Fruit fly (Drosophila melanogaster) whole organism, wandering third instar larva: ENCODE measurements around the gene Rab3GAP1.

Experiments used
- Abd-B ChIP-seq: fragments of >200 bp; optimal IDR thresholded peaks from 2 replicates; lab custom pipeline; 2017; ENCODE audit warnings: missing biosample characterization, missing genetic modification characterization
- CG32264 ChIP-seq: fragments of 200-800 bp; sonication (Bioruptor generic); optimal IDR thresholded peaks from 2 replicates; lab custom pipeline; 2016; ENCODE audit warnings: missing biosample characterization, missing genetic modification characterization
- CrebA ChIP-seq: fragments of 200-800 bp; sonication (Bioruptor generic); optimal IDR thresholded peaks from 2 replicates; lab custom pipeline; 2016; ENCODE audit warnings: missing biosample characterization, mild to moderate bottlenecking, missing genetic modification characterization, borderline replicate concordance
- Dfd ChIP-seq: fragments of >200 bp; optimal IDR thresholded peaks from 2 replicates; lab custom pipeline; 2017; ENCODE audit warnings: missing biosample characterization, missing genetic modification characterization
- Dif ChIP-seq: fragments of 200-275, 200-300 bp; sonication (Bioruptor generic); optimal IDR thresholded peaks from 2 replicates; lab custom pipeline; 2018; ENCODE audit warnings: missing biosample characterization, missing genetic modification characterization; ENCODE audit not compliant: partially characterized antibody
- HLH106 ChIP-seq: fragments of 200-800 bp; optimal IDR thresholded peaks from 3 replicates; lab custom pipeline; 2019; ENCODE audit warnings: missing biosample characterization, mild to moderate bottlenecking, missing genetic modification characterization, moderate library complexity
- Hnf4 ChIP-seq: fragments of 200-800 bp; sonication (Bioruptor generic); optimal IDR thresholded peaks from 2 replicates; lab custom pipeline; 2016; ENCODE audit warnings: missing biosample characterization, mild to moderate bottlenecking, missing genetic modification characterization
- Hr78 ChIP-seq: fragments of >200 bp; optimal IDR thresholded peaks from 2 replicates; lab custom pipeline; 2017; ENCODE audit warnings: missing biosample characterization, missing genetic modification characterization
- Hr83 ChIP-seq: fragments of 200-300 bp; sonication (Bioruptor generic); optimal IDR thresholded peaks from 2 replicates; lab custom pipeline; 2016; ENCODE audit warnings: missing biosample characterization, mild to moderate bottlenecking, missing genetic modification characterization, moderate library complexity; ENCODE audit not compliant: poor library complexity, severe bottlenecking
- Jra ChIP-seq: sonication (Bioruptor generic); optimal IDR thresholded peaks from 2 replicates; lab custom pipeline; 2016; ENCODE audit warnings: missing biosample characterization, missing genetic modification characterization
- Mio ChIP-seq: sonication (Bioruptor generic); optimal IDR thresholded peaks from 2 replicates; lab custom pipeline; 2016; ENCODE audit warnings: missing biosample characterization, missing genetic modification characterization
- Myc ChIP-seq: fragments of >200 bp; optimal IDR thresholded peaks from 2 replicates; lab custom pipeline; 2017
- N ChIP-seq: fragments of >200 bp; optimal IDR thresholded peaks from 2 replicates; lab custom pipeline; 2018; ENCODE audit warnings: missing biosample characterization, missing external identifiers, missing genetic modification characterization
- OdsH ChIP-seq: fragments of 200-800 bp; sonication (Bioruptor generic); optimal IDR thresholded peaks from 2 replicates; lab custom pipeline; 2016; ENCODE audit warnings: missing biosample characterization, mild to moderate bottlenecking, missing genetic modification characterization
- Rel ChIP-seq, 2 experiments: fragments of 200-800 bp; sonication (Bioruptor generic) in 1 of 2; optimal IDR thresholded peaks; 2 replicates in 1 of 2; 3 replicates in 1 of 2; lab custom pipeline; 2016 to 2019; ENCODE audit warnings: mild to moderate bottlenecking in 2 of 2, missing biosample characterization in 2 of 2, missing genetic modification characterization in 2 of 2, moderate library complexity in 1 of 2
- Sp1 ChIP-seq: fragments of 200-800 bp; sonication (Bioruptor generic); optimal IDR thresholded peaks from 3 replicates; lab custom pipeline; 2019; ENCODE audit warnings: missing biosample characterization, mild to moderate bottlenecking, missing genetic modification characterization, moderate library complexity
- Vsx2 ChIP-seq: fragments of 200-300, 225-300 bp; sonication (Bioruptor generic); optimal IDR thresholded peaks from 2 replicates; lab custom pipeline; 2018; ENCODE audit warnings: missing biosample characterization, missing genetic modification characterization; ENCODE audit not compliant: partially characterized antibody
- br ChIP-seq: fragments of 200-800 bp; sonication (Bioruptor generic); optimal IDR thresholded peaks from 2 replicates; lab custom pipeline; 2016; ENCODE audit warnings: missing biosample characterization, missing genetic modification characterization
- brk ChIP-seq: fragments of 200-800 bp; sonication (Bioruptor generic); optimal IDR thresholded peaks from 2 replicates; lab custom pipeline; 2016; ENCODE audit warnings: missing biosample characterization, mild to moderate bottlenecking, missing genetic modification characterization
- dl ChIP-seq, 2 experiments: fragments of 175-275, 200-275 bp in 1 of 2; fragments of 200-275 bp in 1 of 2; sonication (Bioruptor generic); optimal IDR thresholded peaks; lab custom pipeline; 2018; ENCODE audit warnings: mild to moderate bottlenecking in 2 of 2, missing biosample characterization in 2 of 2, missing genetic modification characterization in 2 of 2, moderate library complexity in 2 of 2; ENCODE audit not compliant: partially characterized antibody in 2 of 2, insufficient read depth in 1 of 2
- dmrt93B ChIP-seq: fragments of 200-800 bp; sonication (Bioruptor generic); optimal IDR thresholded peaks from 2 replicates; lab custom pipeline; 2018; ENCODE audit warnings: missing biosample characterization, mild to moderate bottlenecking, missing genetic modification characterization
- dsf ChIP-seq: sonication (Bioruptor generic); optimal IDR thresholded peaks from 2 replicates; lab custom pipeline; 2016; ENCODE audit warnings: missing biosample characterization, missing genetic modification characterization, borderline replicate concordance
- ey ChIP-seq: fragments of 200-800 bp; sonication (Bioruptor generic); optimal IDR thresholded peaks from 2 replicates; lab custom pipeline; 2016; ENCODE audit warnings: missing biosample characterization, missing genetic modification characterization
- foxo ChIP-seq, 2 experiments: fragments of 200-800 bp; sonication (Bioruptor generic); optimal IDR thresholded peaks; 2 replicates in 1 of 2; 3 replicates in 1 of 2; lab custom pipeline; 2016 to 2017; ENCODE audit warnings: missing biosample characterization in 2 of 2, missing genetic modification characterization in 2 of 2
- fru ChIP-seq: fragments of 200-800 bp; sonication (Bioruptor generic); optimal IDR thresholded peaks from 3 replicates; lab custom pipeline; 2016; ENCODE audit warnings: missing biosample characterization, mild to moderate bottlenecking, missing genetic modification characterization
- h ChIP-seq: fragments of 200-800 bp; sonication (Bioruptor generic); optimal IDR thresholded peaks from 3 replicates; lab custom pipeline; 2016; ENCODE audit warnings: missing biosample characterization, mild to moderate bottlenecking, missing genetic modification characterization
- jim ChIP-seq: fragments of 175-275, 200-325 bp; sonication (Bioruptor generic); optimal IDR thresholded peaks from 2 replicates; lab custom pipeline; 2016; ENCODE audit warnings: missing biosample characterization, mild to moderate bottlenecking, missing genetic modification characterization
- lola ChIP-seq: fragments of >200 bp; optimal IDR thresholded peaks from 2 replicates; lab custom pipeline; 2017; ENCODE audit warnings: missing biosample characterization, missing genetic modification characterization
- pan ChIP-seq: fragments of >200 bp; optimal IDR thresholded peaks from 2 replicates; lab custom pipeline; 2017
- psq ChIP-seq: fragments of 200-800 bp; sonication (Bioruptor generic); optimal IDR thresholded peaks from 3 replicates; lab custom pipeline; 2017; ENCODE audit warnings: missing biosample characterization, mild to moderate bottlenecking, missing genetic modification characterization, moderate library complexity
- rgr ChIP-seq: fragments of 200-800 bp; sonication (Bioruptor generic); optimal IDR thresholded peaks from 3 replicates; lab custom pipeline; 2016; ENCODE audit warnings: missing biosample characterization, mild to moderate bottlenecking, missing genetic modification characterization
- sage ChIP-seq: fragments of 200-800 bp; sonication (Bioruptor generic); optimal IDR thresholded peaks from 2 replicates; lab custom pipeline; 2016; ENCODE audit warnings: missing biosample characterization, mild to moderate bottlenecking, missing genetic modification characterization
- sv ChIP-seq: fragments of 200-800 bp; sonication (Bioruptor generic); optimal IDR thresholded peaks from 3 replicates; lab custom pipeline; 2016; ENCODE audit warnings: missing biosample characterization, missing genetic modification characterization
- tai ChIP-seq: sonication (Bioruptor generic); optimal IDR thresholded peaks from 2 replicates; lab custom pipeline; 2016; ENCODE audit warnings: missing biosample characterization, missing genetic modification characterization
- woc ChIP-seq: sonication (Bioruptor generic); optimal IDR thresholded peaks from 2 replicates; lab custom pipeline; 2016; ENCODE audit warnings: missing biosample characterization, mild to moderate bottlenecking, missing genetic modification characterization

The Rab3GAP1 gene

DNA sequence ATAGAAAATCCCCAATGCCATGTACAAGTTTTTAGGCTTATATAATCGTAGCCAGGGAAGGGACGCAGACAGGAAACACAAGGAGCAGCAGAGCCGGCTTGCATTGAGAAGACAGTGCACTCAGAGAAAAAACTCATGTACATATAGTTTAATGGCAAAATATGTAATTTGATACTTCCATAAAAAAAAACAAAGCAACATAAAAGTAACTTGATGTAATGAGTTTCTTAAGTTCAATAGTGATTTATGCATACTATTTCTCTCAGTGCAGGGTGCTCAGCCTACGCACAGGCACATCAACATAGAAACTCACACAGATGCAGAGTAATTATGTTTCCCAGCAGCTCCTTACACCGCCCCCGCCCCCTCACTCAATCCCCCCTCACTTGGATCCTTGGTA is 9.8 kb upstream of the Rab3GAP1 start:
- peak; percentile 12 for TF ChIP-seq sv
- no peak for TF ChIP-seq sage (GFP tag; lab: Kevin White, UChicago)

DNA sequence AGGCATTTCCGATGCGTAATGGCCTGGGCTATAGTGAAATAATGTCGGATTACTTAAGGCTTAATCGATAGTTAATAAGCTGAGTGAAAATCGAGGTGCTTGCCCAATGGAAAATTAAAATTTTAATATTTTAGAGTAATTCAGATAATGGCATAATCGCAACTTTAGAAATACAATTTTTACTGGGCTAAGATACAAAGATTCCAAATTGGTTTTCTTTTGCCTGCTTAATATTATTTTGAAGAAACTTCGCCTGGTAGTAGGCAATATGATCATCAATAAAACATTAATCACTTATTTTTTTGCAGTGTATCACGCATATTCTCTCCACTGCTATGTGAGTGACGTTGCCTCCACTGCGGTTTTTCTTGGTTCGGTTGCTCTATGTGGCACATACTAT is 8.2 kb upstream of the Rab3GAP1 start:
- peak; percentile 9 for TF ChIP-seq sv
- TF ChIP-seq brk, result no peak
- TF ChIP-seq, all 38 proteins: peak for 1

DNA sequence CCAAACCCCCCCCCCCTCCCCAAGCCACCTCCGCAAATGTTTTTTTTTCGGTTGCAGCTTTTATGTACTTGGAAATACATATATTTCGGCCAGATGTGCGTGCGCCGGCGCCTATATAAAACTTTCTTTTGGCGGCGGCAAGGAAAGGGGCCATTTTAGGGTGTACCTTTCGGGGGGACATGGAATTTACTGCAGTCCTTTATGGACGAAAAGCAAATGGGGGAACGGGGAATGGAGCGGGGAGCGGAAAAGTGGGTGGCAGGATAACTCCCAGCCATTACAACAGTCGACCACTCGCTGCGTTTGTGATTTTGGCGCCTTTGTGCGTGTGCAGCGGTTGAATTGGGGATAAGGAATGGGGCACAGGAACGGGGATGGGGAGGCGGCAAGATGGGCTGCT is 7.7 kb upstream of the Rab3GAP1 start:
- TF ChIP-seq OdsH (GFP tag; lab: Kevin White, UChicago) (no peak), Mio (GFP tag; lab: Kevin White, UChicago) (no peak), Hr83 (no peak), Myc (lab: Kevin White, UChicago) (no peak), foxo (GFP tag; optimal IDR thresholded peaks at IDR 0.05; lab: Kevin White, UChicago) (no peak), CrebA (GFP tag; lab: Kevin White, UChicago) (no peak), Hr78 (GFP tag; lab: Kevin White, UChicago) (no peak), woc (GFP tag; lab: Kevin White, UChicago) (no peak), lola (GFP tag; lab: Kevin White, UChicago) (no peak), pan (no peak), sage (GFP tag; lab: Kevin White, UChicago) (no peak), dsf (GFP tag; lab: Kevin White, UChicago) (no peak), Jra (no peak), Abd-B (GFP tag; lab: Kevin White, UChicago) (no peak), dl (GFP tag; optimal IDR thresholded peaks at IDR 0.05; lab: Kevin White, UChicago; ENCODE audit: insufficient read depth in 1 of 2, partially characterized antibody in 2 of 2) (no peak), N (GFP tag; lab: Kevin White, UChicago) (no peak), tai (GFP tag; lab: Kevin White, UChicago) (no peak)

DNA sequence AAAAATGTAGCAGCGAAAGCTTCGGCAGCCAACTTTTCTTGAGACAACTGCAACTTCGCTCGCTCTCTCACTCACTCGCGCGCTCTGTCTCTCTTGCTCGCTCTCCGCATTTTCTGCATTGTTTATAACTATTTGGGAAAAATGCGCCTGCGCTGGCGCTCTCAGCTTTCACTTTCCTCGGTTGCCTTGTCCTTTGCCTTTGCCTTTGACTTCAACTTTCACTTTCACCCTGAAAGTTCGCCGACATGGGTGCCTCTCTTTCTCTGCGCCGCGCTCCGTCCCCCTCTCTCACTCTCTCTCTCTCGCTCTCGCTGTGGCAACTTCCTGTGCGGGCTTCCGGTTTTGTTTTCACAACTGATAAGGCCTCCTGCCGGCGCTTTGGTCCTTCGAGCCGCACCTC is 6.8 kb upstream of the Rab3GAP1 start:
- TF ChIP-seq rgr (GFP tag; lab: Kevin White, UChicago), result no peak
- no peak for TF ChIP-seq dl (GFP tag; optimal IDR thresholded peaks at IDR 0.05; lab: Kevin White, UChicago; ENCODE audit: insufficient read depth in 1 of 2, partially characterized antibody in 2 of 2)
- no peak for TF ChIP-seq N (GFP tag; lab: Kevin White, UChicago)
- no peak for TF ChIP-seq dmrt93B (GFP tag; lab: Kevin White, UChicago)
- TF ChIP-seq Abd-B (GFP tag; lab: Kevin White, UChicago), result no peak
- no peak for TF ChIP-seq Dfd (GFP tag; lab: Kevin White, UChicago)
- TF ChIP-seq ey (GFP tag; lab: Kevin White, UChicago), result no peak
- TF ChIP-seq Hr78 (GFP tag; lab: Kevin White, UChicago), result no peak
- no peak for TF ChIP-seq woc (GFP tag; lab: Kevin White, UChicago)
- TF ChIP-seq brk, result no peak
- no peak for TF ChIP-seq OdsH (GFP tag; lab: Kevin White, UChicago)
- no peak for TF ChIP-seq Sp1
- TF ChIP-seq Hnf4, result no peak

DNA sequence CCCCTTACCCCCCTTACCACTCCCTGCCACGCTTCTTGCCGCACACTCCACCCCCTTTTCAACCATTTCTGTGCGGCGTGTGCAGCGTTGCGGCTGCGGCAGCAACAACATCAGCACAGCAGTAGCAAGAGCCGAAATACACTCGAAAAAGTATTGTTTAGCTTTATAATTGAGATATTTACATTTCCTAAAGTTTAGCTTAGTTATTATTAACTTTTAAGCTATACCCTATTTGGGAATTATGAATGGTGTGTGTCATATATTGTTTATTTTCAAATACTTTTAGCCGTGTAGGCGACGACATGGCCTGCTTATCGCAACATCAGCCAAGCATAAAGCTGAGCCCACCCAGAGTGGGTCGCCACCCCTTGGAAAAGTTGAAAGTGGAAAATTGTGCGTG is 4.8 kb upstream of the Rab3GAP1 start:
- peak; percentile 0 for TF ChIP-seq fru (GFP tag; lab: Kevin White, UChicago)
- no peak for TF ChIP-seq CG32264 (GFP tag; lab: Kevin White, UChicago)
- peak; percentile 36 for TF ChIP-seq sv

DNA sequence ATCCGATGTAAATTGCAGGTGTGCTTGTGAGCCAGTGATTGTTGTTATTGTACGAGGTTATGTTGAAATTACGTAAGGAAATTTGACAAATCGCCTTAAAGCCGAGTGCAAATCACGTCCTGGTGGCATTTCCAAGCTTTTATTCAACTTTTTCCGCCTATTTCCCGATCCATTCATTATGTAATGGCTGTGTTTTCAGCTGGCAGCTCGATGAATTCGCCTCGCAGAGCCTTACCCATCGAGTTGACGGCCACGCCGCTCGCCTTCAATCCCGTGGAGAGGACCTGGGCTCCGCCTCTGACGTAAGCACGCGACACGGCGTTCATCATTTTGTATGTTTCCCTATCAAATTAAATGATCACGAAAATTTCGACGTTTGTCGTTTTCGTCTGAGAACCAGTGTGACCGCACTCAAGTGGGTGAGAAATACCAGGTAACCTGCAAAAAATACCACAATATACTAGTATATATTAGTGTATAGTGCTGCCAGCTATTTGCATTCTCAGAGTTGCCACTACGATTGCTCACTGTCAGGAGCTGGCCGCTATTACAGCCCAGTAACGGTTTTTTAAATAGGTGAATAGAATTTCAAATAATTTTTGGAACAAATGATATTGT is 2.9 kb upstream of the Rab3GAP1 start, which contains the start of gene RFeSP:
RFeSP (minus strand) TSS at position 413 of the 618 bp plus-strand sequence.
- TF ChIP-seq dl (GFP tag; optimal IDR thresholded peaks at IDR 0.05; lab: Kevin White, UChicago; ENCODE audit: insufficient read depth in 1 of 2, partially characterized antibody in 2 of 2) (peak in 1 of 2 experiments; percentile 46), woc (GFP tag; lab: Kevin White, UChicago) (no peak), sv (no peak), sage (GFP tag; lab: Kevin White, UChicago) (no peak), Jra (no peak), Hnf4 (no peak), dmrt93B (GFP tag; lab: Kevin White, UChicago) (no peak), HLH106 (tag; lab: Kevin White, UChicago) (no peak), jim (GFP tag; lab: Kevin White, UChicago) (no peak), pan (no peak), psq (GFP tag; lab: Kevin White, UChicago) (no peak), Vsx2 (no peak), foxo (GFP tag; optimal IDR thresholded peaks at IDR 0.05; lab: Kevin White, UChicago) (no peak), N (GFP tag; lab: Kevin White, UChicago) (no peak), fru (GFP tag; lab: Kevin White, UChicago) (no peak), h (GFP tag; lab: Kevin White, UChicago) (peak; percentile 5), Abd-B (GFP tag; lab: Kevin White, UChicago) (no peak), tai (GFP tag; lab: Kevin White, UChicago) (no peak), Dif (GFP tag; lab: Kevin White, UChicago) (peak; percentile 78), dsf (GFP tag; lab: Kevin White, UChicago) (no peak), br (no peak), Hr78 (GFP tag; lab: Kevin White, UChicago) (no peak), brk (no peak), Rel (GFP tag; optimal IDR thresholded peaks at IDR 0.05; lab: Kevin White, UChicago) (no peak), Rel (tag; optimal IDR thresholded peaks at IDR 0.05; lab: Kevin White, UChicago) (peak; percentile 37), ey (GFP tag; lab: Kevin White, UChicago) (no peak), Myc (lab: Kevin White, UChicago) (peak; percentile 44)
